Fruit fly (Drosophila melanogaster): ENCODE data around the gene stc.

Gene stc

DNA sequence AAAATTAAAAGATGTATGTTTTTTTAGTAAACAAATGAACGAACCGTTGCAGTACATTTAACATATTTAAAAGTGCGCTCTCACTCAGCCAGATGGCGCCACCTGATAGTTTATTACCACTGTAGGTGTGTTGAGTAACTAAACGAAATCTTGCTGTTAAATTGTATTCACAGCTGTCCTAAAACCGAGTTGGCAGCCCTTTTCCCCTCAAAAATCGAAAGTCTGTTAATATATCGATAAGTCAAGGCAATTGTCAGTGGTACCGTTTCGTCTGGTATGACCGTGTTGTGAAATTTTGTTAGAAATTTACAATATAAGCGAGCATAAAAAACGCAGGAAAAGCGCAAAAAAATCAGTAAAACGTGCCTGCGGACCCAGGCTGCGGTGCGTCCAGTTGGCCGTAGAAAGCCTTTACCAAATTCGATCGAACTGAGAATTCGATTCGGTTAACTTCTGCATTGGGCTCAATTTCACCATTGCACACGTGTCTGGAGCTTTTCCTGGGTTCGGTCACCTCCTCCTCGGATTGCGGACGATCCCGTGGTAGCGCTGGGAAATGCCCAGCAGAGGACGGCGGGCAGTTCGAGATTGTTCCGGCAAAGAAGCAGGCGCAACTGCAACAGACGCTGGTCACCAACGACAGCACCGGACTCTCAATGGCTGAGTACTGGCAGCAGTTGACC is at the start of gene stc:
stc (plus strand) TSS at position 247 of the 683 bp plus-strand sequence.
- peak; percentile 23 for TF ChIP-seq bab1 (GFP tag; optimal IDR thresholded peaks at IDR 0.05)
- peak; percentile 100 for TF ChIP-seq pad (GFP tag; optimal IDR thresholded peaks at IDR 0.05)
- peak; percentile 0 for TF ChIP-seq Crg-1 (GFP tag; optimal IDR thresholded peaks at IDR 0.05)
- peak; percentile 33 for TF ChIP-seq CG1620 (GFP tag; optimal IDR thresholded peaks at IDR 0.05)
- peak; percentile 53 for TF ChIP-seq Mnt (GFP tag; optimal IDR thresholded peaks at IDR 0.05)
- TF ChIP-seq cic (GFP tag; optimal IDR thresholded peaks at IDR 0.05) = no peak
- peak; percentile 18 for TF ChIP-seq CG7101 (tag; optimal IDR thresholded peaks at IDR 0.05)
- TF ChIP-seq toe (GFP tag; optimal IDR thresholded peaks at IDR 0.05) = peak; percentile 34
- peak; percentile 23 for TF ChIP-seq CG14711 (tag; optimal IDR thresholded peaks at IDR 0.05)
- peak; percentile 43 for TF ChIP-seq Hr96 (GFP tag; optimal IDR thresholded peaks at IDR 0.05)
- TF ChIP-seq CG7045 (GFP tag; optimal IDR thresholded peaks at IDR 0.05) = no peak

DNA sequence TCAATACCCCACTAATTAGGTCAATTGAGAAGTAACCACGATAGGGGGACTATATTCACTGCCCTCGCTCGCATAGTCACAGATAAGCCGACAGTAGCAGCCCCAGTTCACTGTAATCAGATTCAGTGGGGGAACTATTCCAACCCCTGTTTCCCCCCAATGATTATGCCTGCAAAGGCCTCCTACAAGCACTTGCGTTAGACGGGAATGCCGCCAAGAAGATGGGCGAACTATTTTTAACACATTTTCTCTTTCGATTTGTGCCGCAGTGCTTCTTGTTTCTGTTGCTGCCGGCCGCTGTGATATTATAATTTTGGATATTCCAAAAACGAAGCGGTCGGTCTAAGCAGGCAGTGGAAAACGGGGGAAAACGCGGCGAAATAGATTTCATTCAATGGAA is 47.6 kb upstream of the stc start:
- TF ChIP-seq pad (GFP tag; optimal IDR thresholded peaks at IDR 0.05) (no peak), cnc (optimal IDR thresholded peaks at IDR 0.05) (peak in 1 of 2 experiments; percentile 26)

DNA sequence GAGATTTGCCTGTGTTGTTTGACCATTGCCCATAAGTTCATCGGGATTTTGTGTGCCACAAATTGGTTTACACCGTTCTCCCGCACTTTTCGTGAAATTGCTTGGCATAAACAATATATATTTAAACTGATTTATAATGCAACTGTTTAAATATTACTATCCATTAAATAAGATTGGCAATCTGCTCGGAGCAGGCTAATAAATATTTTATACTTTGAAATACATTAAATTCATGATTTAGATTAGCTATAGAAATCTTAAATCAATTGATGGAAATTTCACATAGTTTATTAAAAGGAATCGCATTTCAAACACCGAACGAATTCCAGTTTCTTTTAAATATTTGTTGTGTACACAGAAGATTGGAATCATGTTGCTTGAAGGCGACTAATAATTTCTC is 47.1 kb upstream of the stc start:
- no peak for TF ChIP-seq tj (GFP tag; optimal IDR thresholded peaks at IDR 0.05)
- no peak for TF ChIP-seq CG33017 (tag; optimal IDR thresholded peaks at IDR 0.05)
- TF ChIP-seq toe (GFP tag; optimal IDR thresholded peaks at IDR 0.05) = no peak
- TF ChIP-seq CG5204 (GFP tag; optimal IDR thresholded peaks at IDR 0.05) = no peak
- no peak for TF ChIP-seq CG14711 (tag; optimal IDR thresholded peaks at IDR 0.05)
- TF ChIP-seq Hr96 (GFP tag; optimal IDR thresholded peaks at IDR 0.05) = no peak
- no peak for TF ChIP-seq CG7101 (tag; optimal IDR thresholded peaks at IDR 0.05)
- TF ChIP-seq Crg-1 (GFP tag; optimal IDR thresholded peaks at IDR 0.05) = no peak
- no peak for TF ChIP-seq CG11617 (GFP tag; optimal IDR thresholded peaks at IDR 0.05)
- TF ChIP-seq kay (GFP tag; ENCODE audit: borderline replicate concordance) = no peak
- TF ChIP-seq CG1620 (GFP tag; optimal IDR thresholded peaks at IDR 0.05) = no peak
- no peak for TF ChIP-seq bab1 (GFP tag; optimal IDR thresholded peaks at IDR 0.05)
- no peak for TF ChIP-seq CG7045 (GFP tag; optimal IDR thresholded peaks at IDR 0.05)
- no peak for TF ChIP-seq cic (GFP tag; optimal IDR thresholded peaks at IDR 0.05)

DNA sequence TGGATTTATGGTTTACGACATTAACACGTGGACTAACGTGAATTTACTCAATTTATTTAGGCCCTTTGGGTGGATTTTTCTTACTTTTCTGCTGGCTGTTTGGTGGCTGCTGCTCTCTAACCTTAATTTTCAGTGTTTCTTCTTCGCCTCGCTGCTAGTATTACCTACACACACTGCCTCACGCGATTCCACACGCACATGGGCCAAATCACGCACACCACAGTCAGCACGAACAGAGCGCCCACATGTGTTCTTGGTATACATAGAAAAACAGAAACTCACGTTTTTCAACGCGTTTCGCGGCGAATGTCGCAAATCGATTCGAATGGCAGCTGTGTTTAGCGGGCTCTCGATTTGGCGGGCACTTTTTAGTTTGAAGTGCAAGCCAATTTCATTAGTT is 45.4 kb upstream of the stc start:
- TF ChIP-seq Hr96 (GFP tag; optimal IDR thresholded peaks at IDR 0.05) (no peak), pad (GFP tag; optimal IDR thresholded peaks at IDR 0.05) (peak; percentile 42), tj (GFP tag; optimal IDR thresholded peaks at IDR 0.05) (peak; percentile 77), CG7045 (GFP tag; optimal IDR thresholded peaks at IDR 0.05) (peak; percentile 38), CG14711 (tag; optimal IDR thresholded peaks at IDR 0.05) (peak; percentile 60), Crg-1 (GFP tag; optimal IDR thresholded peaks at IDR 0.05) (peak; percentile 67), CG12768 (GFP tag; optimal IDR thresholded peaks at IDR 0.05) (no peak), toe (GFP tag; optimal IDR thresholded peaks at IDR 0.05) (peak; percentile 30), cic (GFP tag; optimal IDR thresholded peaks at IDR 0.05) (peak; percentile 92), CG1620 (GFP tag; optimal IDR thresholded peaks at IDR 0.05) (peak; percentile 60), cnc (optimal IDR thresholded peaks at IDR 0.05) (no peak), bab1 (GFP tag; optimal IDR thresholded peaks at IDR 0.05) (peak; percentile 61), CG7101 (tag; optimal IDR thresholded peaks at IDR 0.05) (peak; percentile 54), CG11617 (GFP tag; optimal IDR thresholded peaks at IDR 0.05) (no peak), Clk (GFP tag; optimal IDR thresholded peaks at IDR 0.05) (peak; percentile 75), Mnt (GFP tag; optimal IDR thresholded peaks at IDR 0.05) (peak; percentile 100), ovo (GFP tag; optimal IDR thresholded peaks at IDR 0.05) (peak; percentile 18), CG5204 (GFP tag; optimal IDR thresholded peaks at IDR 0.05) (no peak)

dm6 chr2L:15070216-15070615 is 43.1 kb upstream of the stc start, which contains the start of gene vig:
Gene vig (minus strand): TSS chr2L:15070316.
- TF ChIP-seq Crg-1 (GFP tag; optimal IDR thresholded peaks at IDR 0.05) = no peak
- TF ChIP-seq CG11617 (GFP tag; optimal IDR thresholded peaks at IDR 0.05) = no peak
- TF ChIP-seq cic (GFP tag; optimal IDR thresholded peaks at IDR 0.05) = no peak
- no peak for TF ChIP-seq Hr96 (GFP tag; optimal IDR thresholded peaks at IDR 0.05)

DNA sequence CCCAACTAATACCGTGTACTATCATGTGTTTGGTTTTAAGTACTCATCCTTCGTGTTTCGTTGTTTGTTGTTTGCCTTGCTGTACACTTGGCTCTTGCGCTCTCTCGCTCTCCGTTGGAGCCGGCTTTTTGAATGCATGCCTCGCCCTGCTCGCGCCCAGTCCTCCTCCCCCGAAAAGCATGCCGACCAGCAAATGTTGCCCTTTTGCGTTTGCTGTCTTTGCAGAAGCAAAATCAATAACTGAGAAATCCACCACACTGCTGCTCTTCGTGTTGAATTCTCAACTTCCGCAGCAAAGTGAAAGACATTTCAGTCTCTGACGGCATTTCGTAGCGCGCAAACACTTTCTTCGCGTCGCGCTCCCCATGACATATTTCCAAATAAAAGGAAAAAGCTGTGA is 38.8 kb upstream of the stc start, which contains the start of gene wwk:
wwk (plus strand) TSS at position 312 of the 400 bp plus-strand sequence.
- no peak for TF ChIP-seq Clk (GFP tag; optimal IDR thresholded peaks at IDR 0.05)
- no peak for TF ChIP-seq CG12768 (GFP tag; optimal IDR thresholded peaks at IDR 0.05)
- no peak for TF ChIP-seq toe (GFP tag; optimal IDR thresholded peaks at IDR 0.05)
- no peak for TF ChIP-seq tj (GFP tag; optimal IDR thresholded peaks at IDR 0.05)
- no peak for TF ChIP-seq cnc (optimal IDR thresholded peaks at IDR 0.05)
- TF ChIP-seq CG14711 (tag; optimal IDR thresholded peaks at IDR 0.05) = no peak
- no peak for TF ChIP-seq Crg-1 (GFP tag; optimal IDR thresholded peaks at IDR 0.05)
- TF ChIP-seq CG33017 (tag; optimal IDR thresholded peaks at IDR 0.05) = no peak
- TF ChIP-seq CG5204 (GFP tag; optimal IDR thresholded peaks at IDR 0.05) = no peak
- TF ChIP-seq pad (GFP tag; optimal IDR thresholded peaks at IDR 0.05) = no peak
- TF ChIP-seq CG1620 (GFP tag; optimal IDR thresholded peaks at IDR 0.05) = no peak
- TF ChIP-seq cic (GFP tag; optimal IDR thresholded peaks at IDR 0.05) = no peak
- no peak for TF ChIP-seq CG7101 (tag; optimal IDR thresholded peaks at IDR 0.05)
- TF ChIP-seq Hr96 (GFP tag; optimal IDR thresholded peaks at IDR 0.05) = no peak
- no peak for TF ChIP-seq ovo (GFP tag; optimal IDR thresholded peaks at IDR 0.05)
- no peak for TF ChIP-seq CG7045 (GFP tag; optimal IDR thresholded peaks at IDR 0.05)

DNA sequence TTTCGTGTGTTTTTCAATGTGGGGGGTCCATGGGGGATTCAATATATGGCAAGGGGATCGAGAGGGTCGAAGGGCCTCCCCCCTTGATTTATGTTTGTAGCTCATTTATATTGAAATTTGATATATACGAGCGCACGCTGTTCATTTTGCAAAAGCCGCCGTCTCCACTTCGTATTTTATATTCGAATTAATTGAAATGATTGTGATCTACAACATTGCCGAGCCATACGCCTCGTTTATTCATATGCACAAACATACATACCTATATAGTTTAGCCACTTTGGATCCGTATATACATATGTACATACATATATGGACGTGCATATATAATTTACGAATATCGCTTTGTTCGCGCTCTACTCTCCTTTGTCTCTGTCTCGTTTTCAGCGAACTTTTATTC is 7.2 kb upstream of the stc start:
- TF ChIP-seq CG5204 (GFP tag; optimal IDR thresholded peaks at IDR 0.05) = no peak
- no peak for TF ChIP-seq Crg-1 (GFP tag; optimal IDR thresholded peaks at IDR 0.05)
- TF ChIP-seq CG33017 (tag; optimal IDR thresholded peaks at IDR 0.05) = no peak
- no peak for TF ChIP-seq kay (GFP tag; ENCODE audit: borderline replicate concordance)
- no peak for TF ChIP-seq CG7045 (GFP tag; optimal IDR thresholded peaks at IDR 0.05)
- no peak for TF ChIP-seq pad (GFP tag; optimal IDR thresholded peaks at IDR 0.05)
- no peak for TF ChIP-seq CG11617 (GFP tag; optimal IDR thresholded peaks at IDR 0.05)
- TF ChIP-seq CG12768 (GFP tag; optimal IDR thresholded peaks at IDR 0.05) = no peak
- no peak for TF ChIP-seq tj (GFP tag; optimal IDR thresholded peaks at IDR 0.05)
- TF ChIP-seq cic (GFP tag; optimal IDR thresholded peaks at IDR 0.05) = no peak
- no peak for TF ChIP-seq toe (GFP tag; optimal IDR thresholded peaks at IDR 0.05)
- no peak for TF ChIP-seq CG1620 (GFP tag; optimal IDR thresholded peaks at IDR 0.05)
- no peak for TF ChIP-seq cnc (optimal IDR thresholded peaks at IDR 0.05)
- TF ChIP-seq Clk (GFP tag; optimal IDR thresholded peaks at IDR 0.05) = no peak
- no peak for TF ChIP-seq Mnt (GFP tag; optimal IDR thresholded peaks at IDR 0.05)

Data from whole organism, adult.